Worm (Caenorhabditis elegans): ENCODE results near the gene D1022.9.
"Not testable (repeated sequence)": the region's sequence is repeated elsewhere in the genome, so short reads cannot be mapped to it uniquely, and the experiment has no call there.

DNA sequence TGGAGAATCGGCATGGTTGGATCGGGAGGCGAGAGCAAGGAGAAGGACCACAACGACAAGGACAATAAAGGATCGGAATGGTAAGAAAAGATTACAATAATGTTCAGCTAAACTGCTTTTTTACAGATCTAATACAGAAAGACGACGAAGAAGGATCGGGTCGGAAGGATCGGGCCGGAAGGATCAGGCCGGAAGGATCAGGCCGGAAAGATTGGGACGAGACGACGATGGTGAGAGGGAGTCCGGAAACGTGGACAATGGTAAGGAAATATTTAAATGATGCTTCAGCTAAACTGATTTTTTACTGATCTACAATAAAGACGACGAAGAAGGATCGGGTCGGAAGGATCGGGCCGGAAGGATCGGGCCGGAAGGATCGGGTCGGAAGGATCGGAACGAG, 42.8 kb downstream of the D1022.9 start:
- TF ChIP-seq nhr-6 (tag; optimal IDR thresholded peaks at IDR 0.05); R02D3.7 (tag; optimal IDR thresholded peaks at IDR 0.05); pqm-1 (tag; optimal IDR thresholded peaks at IDR 0.05); nhr-237 (tag; optimal IDR thresholded peaks at IDR 0.05); lin-15B (tag; optimal IDR thresholded peaks at IDR 0.05); lsy-2 (tag; optimal IDR thresholded peaks at IDR 0.05); Y48G9A.11 (GFP tag; IDR thresholded peaks at IDR 0.05); fkh-10 (GFP tag; optimal IDR thresholded peaks at IDR 0.05); aly-2 (tag; optimal IDR thresholded peaks at IDR 0.05); daf-8 (GFP tag; IDR thresholded peaks at IDR 0.05); snpc-4 (tag; optimal IDR thresholded peaks at IDR 0.05); arid-1 (GFP tag; conservative IDR thresholded peaks at IDR 0.05); lin-38 (GFP tag; IDR thresholded peaks at IDR 0.05): not testable (repeated sequence)

Measured in whole organism, L4 larva.